Worm (Caenorhabditis elegans): ENCODE measurements around the gene K08D12.3.

DNA sequence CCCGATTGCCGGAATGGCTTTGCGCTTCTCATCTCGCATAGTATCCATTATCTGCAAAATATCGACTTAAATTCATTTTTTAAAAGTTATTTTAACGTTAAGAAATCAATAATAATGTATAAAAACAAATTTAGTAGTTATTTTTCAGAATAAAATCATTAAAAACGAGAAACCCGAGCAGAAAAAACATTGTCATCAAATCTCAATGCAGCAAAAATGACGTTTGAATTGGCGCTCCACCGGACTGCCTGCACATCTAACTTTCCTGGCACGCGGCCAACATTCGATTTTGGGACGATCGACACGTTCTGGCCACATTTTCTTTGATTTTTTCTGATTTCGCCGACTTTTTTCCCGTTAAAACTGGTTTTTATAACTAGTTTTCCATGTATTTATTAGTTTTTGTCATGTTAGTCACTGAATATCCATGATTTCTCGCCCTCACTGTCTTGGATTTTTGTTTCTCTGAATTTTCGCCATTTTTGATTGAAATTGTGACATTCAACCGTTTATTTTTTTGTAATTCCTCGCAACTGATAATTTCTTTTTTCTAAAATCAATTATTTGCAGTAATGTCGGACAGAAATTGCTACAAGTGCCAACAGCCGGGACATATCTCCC lies at the start of gene K08D12.3, which contains the start of gene pbs-1:
- TF ChIP-seq nhr-237 (tag; optimal IDR thresholded peaks at IDR 0.05), result no peak
- TF ChIP-seq fos-1 (tag; optimal IDR thresholded peaks at IDR 0.05), result peak; percentile 27

All from whole organism, L2 larva.